Worm (Caenorhabditis elegans) whole organism, young adult: ENCODE results near the gene ints-7.

Experiments
- B0261.1 ChIP-seq: sonication (generic microtip); optimal IDR thresholded peaks from 2 replicates; lab custom pipeline; 2016; ENCODE audit warnings: mild to moderate bottlenecking, missing genetic modification characterization, moderate library complexity, missing compliant biosample characterization
- B0336.3 ChIP-seq: fragments of 200-800 bp; sonication (Bioruptor generic); IDR thresholded peaks from 2 replicates; pipeline ENCODE4 v1.3.6; 2022; ENCODE audit warnings: missing genetic modification characterization, missing compliant biosample characterization
- C06A6.2 ChIP-seq: fragments of 200-800 bp; sonication (Bioruptor generic); conservative IDR thresholded peaks from 2 replicates; pipeline ENCODE4 v1.3.6; 2022; ENCODE audit warnings: missing genetic modification characterization, missing compliant biosample characterization
- C17E4.6 ChIP-seq: fragments of 200-800 bp; sonication (Bioruptor generic); IDR thresholded peaks from 2 replicates; pipeline ENCODE4 v1.3.6; 2022; ENCODE audit warnings: missing genetic modification reagents, missing genetic modification characterization, missing compliant biosample characterization
- F37B4.10 ChIP-seq: fragments of 200-800 bp; sonication (Bioruptor generic); IDR thresholded peaks from 2 replicates; pipeline ENCODE4 v1.3.6; 2022; ENCODE audit warnings: missing genetic modification characterization, missing compliant biosample characterization
- F52B5.7 ChIP-seq: sonication (generic microtip); optimal IDR thresholded peaks from 2 replicates; lab custom pipeline; 2016; ENCODE audit warnings: mild to moderate bottlenecking, missing genetic modification characterization, missing compliant biosample characterization
- Y53F4B.3 ChIP-seq: fragments of 200-800 bp; sonication (Bioruptor generic); IDR thresholded peaks from 2 replicates; pipeline ENCODE4 v1.3.6; 2022; ENCODE audit warnings: missing genetic modification reagents, missing genetic modification characterization, missing compliant biosample characterization
- Y79H2A.3 ChIP-seq: fragments of 200-800 bp; sonication (Bioruptor generic); conservative IDR thresholded peaks from 2 replicates; pipeline ENCODE4 v1.3.6; 2022; ENCODE audit warnings: missing genetic modification reagents, missing genetic modification characterization, missing compliant biosample characterization
- akir-1 ChIP-seq: fragments of 200-800 bp; sonication (Bioruptor generic); optimal IDR thresholded peaks from 2 replicates; lab custom pipeline; 2018; ENCODE audit warnings: mild to moderate bottlenecking, missing genetic modification characterization, moderate library complexity, missing compliant biosample characterization
- aptf-3 ChIP-seq: fragments of 200-800 bp; sonication (Bioruptor generic); IDR thresholded peaks from 2 replicates; pipeline ENCODE4 v1.3.6; 2022; ENCODE audit warnings: missing genetic modification characterization, missing compliant biosample characterization
- atf-7 ChIP-seq: sonication (generic microtip); optimal IDR thresholded peaks from 2 replicates; lab custom pipeline; 2017; ENCODE audit warnings: mild to moderate bottlenecking, missing genetic modification characterization, missing compliant biosample characterization
- attf-3 ChIP-seq: fragments of 200-800 bp; sonication (Bioruptor generic); conservative IDR thresholded peaks from 2 replicates; pipeline ENCODE4 v1.3.6; 2022; ENCODE audit warnings: missing genetic modification reagents, missing genetic modification characterization, missing compliant biosample characterization
- attf-5 ChIP-seq: fragments of 200-800 bp; sonication (Bioruptor generic); optimal IDR thresholded peaks from 2 replicates; lab custom pipeline; 2018; ENCODE audit warnings: mild to moderate bottlenecking, missing genetic modification characterization, missing compliant biosample characterization
- attf-6 ChIP-seq: fragments of 200-800 bp; sonication (Bioruptor generic); IDR thresholded peaks from 2 replicates; pipeline ENCODE4 v1.3.6; 2022; ENCODE audit warnings: missing genetic modification reagents, missing genetic modification characterization, missing compliant biosample characterization
- ceh-100 ChIP-seq: fragments of 200-800 bp; sonication (Bioruptor generic); IDR thresholded peaks from 2 replicates; pipeline ENCODE4 v1.3.6; 2022; ENCODE audit warnings: missing genetic modification reagents, missing genetic modification characterization, missing compliant biosample characterization
- ceh-40 ChIP-seq: fragments of 200-800 bp; sonication (Bioruptor generic); IDR thresholded peaks from 2 replicates; pipeline ENCODE4 v1.3.6; 2022; ENCODE audit warnings: missing genetic modification characterization, missing compliant biosample characterization
- ceh-58 ChIP-seq: fragments of 200-800 bp; sonication (Bioruptor generic); IDR thresholded peaks from 2 replicates; pipeline ENCODE4 v1.3.6; 2022; ENCODE audit warnings: missing genetic modification characterization, missing compliant biosample characterization
- ceh-91 ChIP-seq: fragments of 200-800 bp; sonication (Bioruptor generic); IDR thresholded peaks from 2 replicates; pipeline ENCODE4 v1.3.6; 2022; ENCODE audit warnings: missing genetic modification reagents, missing genetic modification characterization, missing compliant biosample characterization
- chd-7 ChIP-seq: sonication (generic microtip); optimal IDR thresholded peaks from 2 replicates; lab custom pipeline; 2016; ENCODE audit warnings: mild to moderate bottlenecking, missing genetic modification characterization, moderate library complexity, missing compliant biosample characterization
- dpl-1 ChIP-seq: fragments of 150-350 bp; optimal IDR thresholded peaks from 2 replicates; lab custom pipeline; 2014; ENCODE audit warnings: missing biosample characterization, missing genetic modification reagents, missing genetic modification characterization
- egl-44 ChIP-seq: fragments of 200-800 bp; sonication (Bioruptor generic); IDR thresholded peaks from 2 replicates; pipeline ENCODE4 v1.3.6; 2022; ENCODE audit warnings: missing genetic modification reagents, missing genetic modification characterization, missing compliant biosample characterization
- ekl-4 ChIP-seq: fragments of 200-800 bp; sonication (Bioruptor generic); IDR thresholded peaks from 2 replicates; pipeline ENCODE4 v1.3.6; 2022; ENCODE audit warnings: missing genetic modification reagents, missing genetic modification characterization, missing compliant biosample characterization
- gei-17 ChIP-seq: fragments of 200-800 bp; sonication (Bioruptor generic); optimal IDR thresholded peaks from 2 replicates; lab custom pipeline; 2018; ENCODE audit warnings: mild to moderate bottlenecking, missing genetic modification characterization, missing compliant biosample characterization
- hmg-1.2 ChIP-seq: fragments of 200-800 bp; sonication (Bioruptor generic); IDR thresholded peaks from 2 replicates; pipeline ENCODE4 v1.3.6; 2022; ENCODE audit warnings: missing genetic modification reagents, missing genetic modification characterization, missing compliant biosample characterization
- hrde-1 ChIP-seq: sonication (generic microtip); optimal IDR thresholded peaks from 2 replicates; lab custom pipeline; 2016; ENCODE audit warnings: missing genetic modification characterization, mild to moderate bottlenecking, missing compliant biosample characterization, moderate library complexity, missing genotype, missing genetic modification reagents, borderline replicate concordance
- hsf-1 ChIP-seq: fragments of 200-800 bp; sonication (Bioruptor generic); IDR thresholded peaks from 2 replicates; pipeline ENCODE4 v1.3.6; 2022; ENCODE audit warnings: missing genetic modification reagents, missing genetic modification characterization, missing compliant biosample characterization
- let-526 ChIP-seq: fragments of 200-800 bp; sonication (Bioruptor generic); IDR thresholded peaks from 2 replicates; pipeline ENCODE4 v1.3.6; 2022; ENCODE audit warnings: missing genetic modification reagents, missing genetic modification characterization, missing compliant biosample characterization
- let-607 ChIP-seq, 2 experiments: fragments of 200-800 bp in 1 of 2; sonication (Bioruptor generic) in 1 of 2; sonication (generic microtip) in 1 of 2; optimal IDR thresholded peaks; 2 replicates each; lab custom pipeline; 2016 to 2018; ENCODE audit warnings: mild to moderate bottlenecking in 2 of 2, missing compliant biosample characterization in 2 of 2, missing genetic modification characterization in 2 of 2, moderate library complexity in 2 of 2, missing genotype in 1 of 2
- lir-1 ChIP-seq: fragments of 200-800 bp; sonication (Bioruptor generic); conservative IDR thresholded peaks from 2 replicates; pipeline ENCODE4 v1.3.6; 2022; ENCODE audit warnings: missing genetic modification reagents, missing genetic modification characterization, missing compliant biosample characterization
- madf-10 ChIP-seq: sonication (generic microtip); optimal IDR thresholded peaks from 2 replicates; lab custom pipeline; 2016; ENCODE audit warnings: mild to moderate bottlenecking, missing genetic modification characterization, missing compliant biosample characterization
- madf-3 ChIP-seq: fragments of 200-800 bp; sonication (Bioruptor generic); IDR thresholded peaks from 2 replicates; pipeline ENCODE4 v1.3.6; 2022; ENCODE audit warnings: missing genetic modification reagents, missing genetic modification characterization, missing compliant biosample characterization
- madf-6 ChIP-seq: fragments of 200-800 bp; sonication (Bioruptor generic); IDR thresholded peaks from 2 replicates; pipeline ENCODE4 v1.3.6; 2022; ENCODE audit warnings: missing genetic modification reagents, missing genetic modification characterization, missing compliant biosample characterization
- madf-8 ChIP-seq: fragments of 200-800 bp; sonication (Bioruptor generic); conservative IDR thresholded peaks from 2 replicates; pipeline ENCODE4 v1.3.6; 2022; ENCODE audit warnings: missing genetic modification reagents, missing genetic modification characterization, missing compliant biosample characterization
- nfya-2 ChIP-seq: fragments of 200-800 bp; sonication (Bioruptor generic); IDR thresholded peaks from 2 replicates; pipeline ENCODE4 v1.3.6; 2022; ENCODE audit warnings: missing genetic modification reagents, missing genetic modification characterization, missing compliant biosample characterization
- pbrm-1 ChIP-seq: fragments of 200-800 bp; sonication (Bioruptor generic); IDR thresholded peaks from 2 replicates; pipeline ENCODE4 v1.3.6; 2022; ENCODE audit warnings: missing genetic modification reagents, missing genetic modification characterization, missing compliant biosample characterization
- rec-8 ChIP-seq, 2 experiments: sonication (generic microtip); optimal IDR thresholded peaks; 2 replicates each; lab custom pipeline; 2016; ENCODE audit warnings: mild to moderate bottlenecking in 2 of 2, missing genetic modification characterization in 2 of 2, missing genetic modification reagents in 2 of 2, missing genotype in 2 of 2, missing biosample characterization in 1 of 2, missing compliant biosample characterization in 1 of 2, moderate library complexity in 1 of 2
- snpc-1.3 ChIP-seq: sonication (generic microtip); optimal IDR thresholded peaks from 2 replicates; lab custom pipeline; 2017; ENCODE audit warnings: missing genetic modification characterization, mild to moderate bottlenecking, missing compliant biosample characterization, antibody characterized with exemption, moderate library complexity, missing genotype, missing genetic modification reagents; ENCODE audit not compliant: insufficient read depth
- somi-1 ChIP-seq: fragments of 200-800 bp; sonication (Bioruptor generic); optimal IDR thresholded peaks from 2 replicates; lab custom pipeline; 2018; ENCODE audit warnings: mild to moderate bottlenecking, missing genetic modification characterization, missing compliant biosample characterization
- xnd-1 ChIP-seq: sonication (generic microtip); optimal IDR thresholded peaks from 2 replicates; lab custom pipeline; 2016; ENCODE audit warnings: missing genotype, missing genetic modification reagents, missing genetic modification characterization, missing compliant biosample characterization
- ztf-18 ChIP-seq: sonication (generic microtip); optimal IDR thresholded peaks from 2 replicates; lab custom pipeline; 2016; ENCODE audit warnings: missing genotype, mild to moderate bottlenecking, missing genetic modification characterization, missing compliant biosample characterization
- ztf-25 ChIP-seq: fragments of 200-800 bp; sonication (Bioruptor generic); IDR thresholded peaks from 2 replicates; pipeline ENCODE4 v1.3.6; 2022; ENCODE audit warnings: missing genetic modification reagents, missing genetic modification characterization, missing compliant biosample characterization
- ztf-28 ChIP-seq: fragments of 200-800 bp; sonication (Bioruptor generic); IDR thresholded peaks from 2 replicates; pipeline ENCODE4 v1.3.6; 2022; ENCODE audit warnings: missing genetic modification reagents, missing genetic modification characterization, missing compliant biosample characterization

ints-7 gene

ce11 chrII:11582698-11583097 lies at the start of gene ints-7:
Gene ints-7 (plus strand): TSS chrII:11582849.
- TF ChIP-seq hrde-1, result peak; percentile 64
- peak; percentile 40; the same call in 1 of the 2 replicates for TF ChIP-seq madf-6
- TF ChIP-seq snpc-1.3 (tag; lab: Kevin White, UChicago), result peak; percentile 4
- TF ChIP-seq F37B4.10 (GFP tag; lab: Robert Waterston, UW), result no peak
- peak; percentile 49; the same call in 1 of the 2 replicates for TF ChIP-seq ekl-4
- no peak for TF ChIP-seq nfya-2 (GFP tag; lab: Robert Waterston, UW)
- peak; percentile 47; the same call in 1 of the 2 replicates for TF ChIP-seq B0336.3 (GFP tag; lab: Robert Waterston, UW)
- TF ChIP-seq gei-17 (GFP tag; lab: Kevin White, UChicago), result no peak
- TF ChIP-seq madf-3 (GFP tag; lab: Robert Waterston, UW), result 0 out of 2 replicates have a peak, but pooled peaks have one; percentile 56
- TF ChIP-seq xnd-1 (tag; lab: Kevin White, UChicago), result peak; percentile 7
- no peak for TF ChIP-seq Y79H2A.3 (GFP tag; lab: Robert Waterston, UW)
- TF ChIP-seq F52B5.7 (tag; lab: Kevin White, UChicago), result peak; percentile 9
- 0 out of 2 replicates have a peak, but pooled peaks have one; percentile 42 for TF ChIP-seq hsf-1 (GFP tag; lab: Robert Waterston, UW)
- 0 out of 2 replicates have a peak, but pooled peaks have one; percentile 31 for TF ChIP-seq C17E4.6
- TF ChIP-seq, all 124 proteins: peak for 10

DNA sequence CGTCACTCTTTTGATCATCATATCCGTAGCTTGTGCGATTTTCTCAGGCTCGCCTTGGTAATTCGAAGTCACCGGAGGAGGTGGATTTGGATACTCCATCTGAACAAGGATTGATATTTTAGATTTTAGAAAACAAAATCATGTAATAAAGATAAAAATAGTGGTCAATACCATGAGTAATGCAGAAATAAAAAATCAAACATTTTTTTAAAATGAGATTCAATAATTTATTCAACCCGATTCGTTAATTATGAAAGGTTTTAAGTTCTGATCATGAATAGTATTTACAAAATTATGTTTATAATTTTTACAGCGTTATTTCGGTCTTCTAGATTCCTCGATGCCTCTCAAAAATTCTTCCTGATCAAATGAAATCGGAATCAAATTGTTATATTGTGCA lies 48.9 kb upstream of the ints-7 start, which contains the start of gene mdt-8:
Gene mdt-8, minus strand, starts transcription at position 101 of the 400 bp plus-strand sequence.
- TF ChIP-seq ceh-100 (0 out of 2 replicates have a peak, but pooled peaks have one; percentile 13), B0261.1 (tag; lab: Kevin White, UChicago) (no peak), attf-6 (GFP tag; lab: Robert Waterston, UW) (no peak), madf-6 (peak; percentile 39; the same call in 1 of the 2 replicates), chd-7 (no peak), B0336.3 (GFP tag; lab: Robert Waterston, UW) (no peak), dpl-1 (GFP tag; lab: Kevin White, UChicago) (no peak)

DNA sequence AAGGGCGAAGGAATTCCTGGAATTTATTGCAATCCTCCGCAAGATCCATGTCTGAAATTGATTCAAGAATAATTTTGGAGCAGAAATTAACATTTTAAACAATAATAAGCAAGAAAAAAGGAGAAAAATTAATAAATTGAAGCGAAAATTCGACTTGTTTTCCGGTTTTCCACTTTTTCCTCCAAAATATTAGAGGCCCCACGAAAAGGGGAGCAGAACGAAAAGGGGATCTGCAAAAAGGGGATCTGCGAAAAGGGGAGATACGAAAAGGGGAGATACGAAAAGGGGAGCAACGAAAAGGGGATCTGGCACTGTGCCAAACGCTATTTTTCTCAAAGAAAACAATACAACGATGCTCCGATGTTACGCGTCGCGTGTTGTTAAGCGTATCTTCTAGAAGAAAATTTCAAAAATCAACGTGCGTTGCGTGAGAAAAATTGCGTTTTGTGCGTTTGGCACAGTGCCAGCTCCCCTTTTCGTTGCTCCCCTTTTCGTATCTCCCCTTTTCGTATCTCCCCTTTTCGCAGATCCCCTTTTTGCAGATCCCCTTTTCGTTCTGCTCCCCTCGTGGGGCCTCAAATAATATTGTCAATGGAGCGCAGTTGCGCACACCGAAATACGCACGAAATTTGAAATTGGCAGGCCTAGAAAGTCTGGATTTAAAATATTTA lies 48.1 kb upstream of the ints-7 start, which contains the start of gene Y62F5A.12:
Gene Y62F5A.12, minus strand, starts transcription at position 51 of the 671 bp plus-strand sequence.
- TF ChIP-seq attf-3 (peak; percentile 85), lir-1 (peak; percentile 92), B0261.1 (tag; lab: Kevin White, UChicago) (peak; percentile 20), C06A6.2 (GFP tag; lab: Robert Waterston, UW) (peak; percentile 82), let-526 (GFP tag; lab: Robert Waterston, UW) (peak; percentile 99), madf-8 (GFP tag; lab: Robert Waterston, UW) (peak; percentile 96), ztf-28 (peak; percentile 98), rec-8 (tag; optimal IDR thresholded peaks at IDR 0.05; lab: Kevin White, UChicago) (peak; percentile 31 to 51), somi-1 (GFP tag; lab: Kevin White, UChicago) (peak; percentile 47), ztf-25 (GFP tag; lab: Robert Waterston, UW) (peak; percentile 99), Y79H2A.3 (GFP tag; lab: Robert Waterston, UW) (peak; percentile 89), ztf-18 (tag; lab: Kevin White, UChicago) (peak; percentile 86), pbrm-1 (GFP tag; lab: Robert Waterston, UW) (peak; percentile 96), Y53F4B.3 (peak; percentile 93), atf-7 (peak; percentile 38), aptf-3 (GFP tag; lab: Robert Waterston, UW) (peak; percentile 75; the same call in 1 of the 2 replicates), madf-6 (peak; percentile 96), madf-3 (GFP tag; lab: Robert Waterston, UW) (peak; percentile 93), hmg-1.2 (GFP tag; lab: Robert Waterston, UW) (peak; percentile 81), attf-5 (GFP tag; lab: Kevin White, UChicago) (peak; percentile 94), akir-1 (GFP tag; lab: Kevin White, UChicago) (peak; percentile 82), ceh-40 (GFP tag; lab: Robert Waterston, UW) (peak; percentile 89), F37B4.10 (GFP tag; lab: Robert Waterston, UW) (peak; percentile 95), ceh-58 (GFP tag; lab: Robert Waterston, UW) (peak; percentile 94; the same call in 1 of the 2 replicates), madf-10 (peak; percentile 90), ceh-91 (GFP tag; lab: Robert Waterston, UW) (peak; percentile 97), let-607 (tag; optimal IDR thresholded peaks at IDR 0.05; lab: Kevin White, UChicago) (peak in 1 of 2 experiments; percentile 58), egl-44 (GFP tag; lab: Robert Waterston, UW) (peak; percentile 86; the same call in 1 of the 2 replicates)
